Worm (Caenorhabditis elegans) whole organism, young adult: Measurements from ENCODE around the gene spig-1.

ENCODE experiments used
- C17E4.6 ChIP-seq: fragments of 200-800 bp; sonication (Bioruptor generic); IDR thresholded peaks from 2 replicates; pipeline ENCODE4 v1.3.6; 2022; ENCODE audit warnings: missing genetic modification reagents, missing genetic modification characterization, missing compliant biosample characterization
- F37B4.10 ChIP-seq: fragments of 200-800 bp; sonication (Bioruptor generic); IDR thresholded peaks from 2 replicates; pipeline ENCODE4 v1.3.6; 2022; ENCODE audit warnings: missing genetic modification characterization, missing compliant biosample characterization
- F55B11.4 ChIP-seq: sonication (generic microtip); optimal IDR thresholded peaks from 2 replicates; lab custom pipeline; 2016; ENCODE audit warnings: missing compliant biosample characterization, missing genetic modification characterization, borderline replicate concordance; ENCODE audit not compliant: insufficient read depth
- F57C9.4 ChIP-seq: sonication (generic microtip); optimal IDR thresholded peaks from 2 replicates; lab custom pipeline; 2017; ENCODE audit warnings: mild to moderate bottlenecking, missing genetic modification characterization, missing compliant biosample characterization
- K11D2.4 ChIP-seq: fragments of 200-800 bp; sonication (Bioruptor generic); IDR thresholded peaks from 2 replicates; pipeline ENCODE4 v1.3.6; 2022; ENCODE audit warnings: missing genetic modification reagents, missing genetic modification characterization, missing compliant biosample characterization
- Y56A3A.18 ChIP-seq: fragments of 200-800 bp; sonication (Bioruptor generic); IDR thresholded peaks from 2 replicates; pipeline ENCODE4 v1.3.6; 2022; ENCODE audit warnings: missing genetic modification reagents, missing genetic modification characterization, missing compliant biosample characterization
- Y67H2A.10 ChIP-seq: fragments of 200-800 bp; sonication (Bioruptor generic); conservative IDR thresholded peaks from 2 replicates; pipeline ENCODE4 v1.3.6; 2022; ENCODE audit warnings: missing genetic modification reagents, missing genetic modification characterization, missing compliant biosample characterization
- Y95B8A.8 ChIP-seq: fragments of 200-800 bp; sonication (Bioruptor generic); IDR thresholded peaks from 2 replicates; pipeline ENCODE4 v1.3.6; 2022; ENCODE audit warnings: missing genetic modification reagents, missing genetic modification characterization, missing compliant biosample characterization
- akir-1 ChIP-seq: fragments of 200-800 bp; sonication (Bioruptor generic); optimal IDR thresholded peaks from 2 replicates; lab custom pipeline; 2018; ENCODE audit warnings: mild to moderate bottlenecking, missing genetic modification characterization, moderate library complexity, missing compliant biosample characterization
- aptf-2 ChIP-seq: fragments of 200-800 bp; sonication (Bioruptor generic); conservative IDR thresholded peaks from 2 replicates; pipeline ENCODE4 v1.3.6; 2022; ENCODE audit warnings: missing genetic modification reagents, missing genetic modification characterization, missing compliant biosample characterization
- atf-7 ChIP-seq: sonication (generic microtip); optimal IDR thresholded peaks from 2 replicates; lab custom pipeline; 2017; ENCODE audit warnings: mild to moderate bottlenecking, missing genetic modification characterization, missing compliant biosample characterization
- attf-3 ChIP-seq: fragments of 200-800 bp; sonication (Bioruptor generic); conservative IDR thresholded peaks from 2 replicates; pipeline ENCODE4 v1.3.6; 2022; ENCODE audit warnings: missing genetic modification reagents, missing genetic modification characterization, missing compliant biosample characterization
- attf-5 ChIP-seq: fragments of 200-800 bp; sonication (Bioruptor generic); optimal IDR thresholded peaks from 2 replicates; lab custom pipeline; 2018; ENCODE audit warnings: mild to moderate bottlenecking, missing genetic modification characterization, missing compliant biosample characterization
- attf-6 ChIP-seq: fragments of 200-800 bp; sonication (Bioruptor generic); IDR thresholded peaks from 2 replicates; pipeline ENCODE4 v1.3.6; 2022; ENCODE audit warnings: missing genetic modification reagents, missing genetic modification characterization, missing compliant biosample characterization
- bed-2 ChIP-seq: fragments of 200-800 bp; sonication (Bioruptor generic); IDR thresholded peaks from 2 replicates; pipeline ENCODE4 v1.3.6; 2022; ENCODE audit warnings: missing genetic modification reagents, missing genetic modification characterization, missing compliant biosample characterization
- cebp-2 ChIP-seq: fragments of 200-800 bp; sonication (Bioruptor generic); IDR thresholded peaks from 2 replicates; pipeline ENCODE4 v1.3.6; 2022; ENCODE audit warnings: missing genetic modification characterization, missing compliant biosample characterization
- ceh-58 ChIP-seq: fragments of 200-800 bp; sonication (Bioruptor generic); IDR thresholded peaks from 2 replicates; pipeline ENCODE4 v1.3.6; 2022; ENCODE audit warnings: missing genetic modification characterization, missing compliant biosample characterization
- chd-7 ChIP-seq: sonication (generic microtip); optimal IDR thresholded peaks from 2 replicates; lab custom pipeline; 2016; ENCODE audit warnings: mild to moderate bottlenecking, missing genetic modification characterization, moderate library complexity, missing compliant biosample characterization
- die-1 ChIP-seq: sonication (generic microtip); optimal IDR thresholded peaks from 2 replicates; lab custom pipeline; 2016; ENCODE audit warnings: missing genotype, mild to moderate bottlenecking, missing genetic modification characterization, missing compliant biosample characterization
- dox-1 ChIP-seq: fragments of 200-800 bp; sonication (Bioruptor generic); IDR thresholded peaks from 2 replicates; pipeline ENCODE4 v1.3.6; 2022; ENCODE audit warnings: missing genetic modification reagents, missing genetic modification characterization, missing compliant biosample characterization
- dpl-1 ChIP-seq: fragments of 150-350 bp; optimal IDR thresholded peaks from 2 replicates; lab custom pipeline; 2014; ENCODE audit warnings: missing biosample characterization, missing genetic modification reagents, missing genetic modification characterization
- hrde-1 ChIP-seq: sonication (generic microtip); optimal IDR thresholded peaks from 2 replicates; lab custom pipeline; 2016; ENCODE audit warnings: missing genetic modification characterization, mild to moderate bottlenecking, missing compliant biosample characterization, moderate library complexity, missing genotype, missing genetic modification reagents, borderline replicate concordance
- let-607 ChIP-seq, 2 experiments: fragments of 200-800 bp in 1 of 2; sonication (Bioruptor generic) in 1 of 2; sonication (generic microtip) in 1 of 2; optimal IDR thresholded peaks; 2 replicates each; lab custom pipeline; 2016 to 2018; ENCODE audit warnings: mild to moderate bottlenecking in 2 of 2, missing compliant biosample characterization in 2 of 2, missing genetic modification characterization in 2 of 2, moderate library complexity in 2 of 2, missing genotype in 1 of 2
- lin-54 ChIP-seq: fragments of 200-800 bp; sonication (Bioruptor generic); optimal IDR thresholded peaks from 2 replicates; lab custom pipeline; 2018; ENCODE audit warnings: mild to moderate bottlenecking, missing genetic modification characterization, missing compliant biosample characterization
- madf-6 ChIP-seq: fragments of 200-800 bp; sonication (Bioruptor generic); IDR thresholded peaks from 2 replicates; pipeline ENCODE4 v1.3.6; 2022; ENCODE audit warnings: missing genetic modification reagents, missing genetic modification characterization, missing compliant biosample characterization
- mes-4 ChIP-seq: sonication (generic microtip); optimal IDR thresholded peaks from 2 replicates; lab custom pipeline; 2016; ENCODE audit warnings: missing genotype, missing genetic modification characterization, missing compliant biosample characterization
- mxl-1 ChIP-seq: sonication (generic microtip); optimal IDR thresholded peaks from 2 replicates; lab custom pipeline; 2016; ENCODE audit warnings: missing genetic modification characterization, missing compliant biosample characterization
- nfya-2 ChIP-seq: fragments of 200-800 bp; sonication (Bioruptor generic); IDR thresholded peaks from 2 replicates; pipeline ENCODE4 v1.3.6; 2022; ENCODE audit warnings: missing genetic modification reagents, missing genetic modification characterization, missing compliant biosample characterization
- nfyb-1 ChIP-seq: fragments of 200-800 bp; sonication (Bioruptor generic); IDR thresholded peaks from 2 replicates; pipeline ENCODE4 v1.3.6; 2022; ENCODE audit warnings: missing genetic modification reagents, missing genetic modification characterization, missing compliant biosample characterization
- nhr-120 ChIP-seq: fragments of 200-800 bp; sonication (Bioruptor generic); IDR thresholded peaks from 2 replicates; pipeline ENCODE4 v1.3.6; 2022; ENCODE audit warnings: missing genetic modification characterization, missing compliant biosample characterization
- nhr-179 ChIP-seq: sonication (generic microtip); optimal IDR thresholded peaks from 2 replicates; lab custom pipeline; 2016; ENCODE audit warnings: mild to moderate bottlenecking, missing genetic modification characterization, missing compliant biosample characterization
- pbrm-1 ChIP-seq: fragments of 200-800 bp; sonication (Bioruptor generic); IDR thresholded peaks from 2 replicates; pipeline ENCODE4 v1.3.6; 2022; ENCODE audit warnings: missing genetic modification reagents, missing genetic modification characterization, missing compliant biosample characterization
- pha-4 ChIP-seq: fragments of 150-350 bp; sonication (generic microtip); optimal IDR thresholded peaks from 2 replicates; lab custom pipeline; 2014; ENCODE audit warnings: missing biosample characterization, missing genetic modification reagents, missing genetic modification characterization
- rec-8 ChIP-seq, 2 experiments: sonication (generic microtip); optimal IDR thresholded peaks; 2 replicates each; lab custom pipeline; 2016; ENCODE audit warnings: mild to moderate bottlenecking in 2 of 2, missing genetic modification characterization in 2 of 2, missing genetic modification reagents in 2 of 2, missing genotype in 2 of 2, missing biosample characterization in 1 of 2, missing compliant biosample characterization in 1 of 2, moderate library complexity in 1 of 2
- sdz-38 ChIP-seq: sonication (generic microtip); optimal IDR thresholded peaks from 2 replicates; lab custom pipeline; 2016; ENCODE audit warnings: missing genotype, missing genetic modification characterization, missing compliant biosample characterization
- unc-62 ChIP-seq: fragments of 150-350 bp; optimal IDR thresholded peaks from 2 replicates; lab custom pipeline; 2014; ENCODE audit warnings: missing biosample characterization, missing genetic modification reagents, missing genetic modification characterization

spig-1 gene

ce11 chrV:7017059-7017458, 34.5 kb upstream of the spig-1 start, which contains the start of gene srsx-32:
TSS of gene srsx-32 (plus strand) at chrV:7017359.
- no peak for TF ChIP-seq madf-6 (GFP tag; lab: Robert Waterston, UW)
- TF ChIP-seq attf-6 (GFP tag; lab: Robert Waterston, UW), result no peak
- TF ChIP-seq nfyb-1 (GFP tag; lab: Robert Waterston, UW), result no peak
- no peak for TF ChIP-seq mxl-1 (tag; lab: Kevin White, UChicago)
- TF ChIP-seq sdz-38 (tag; lab: Kevin White, UChicago), result no peak
- no peak for TF ChIP-seq lin-54 (GFP tag; lab: Kevin White, UChicago)
- no peak for TF ChIP-seq hrde-1 (tag; lab: Kevin White, UChicago)
- no peak for TF ChIP-seq die-1 (tag; lab: Kevin White, UChicago)
- TF ChIP-seq cebp-2, result no peak
- TF ChIP-seq pha-4 (tag; lab: Kevin White, UChicago), result no peak

ce11 chrV:7021772-7022171, 29.7 kb upstream of the spig-1 start, which contains the start of gene F20A1.4:
TSS of gene F20A1.4 (minus strand) at chrV:7021872.
- no peak for TF ChIP-seq chd-7 (tag; lab: Kevin White, UChicago)
- TF ChIP-seq unc-62 (GFP tag; lab: Kevin White, UChicago), result no peak
- TF ChIP-seq F55B11.4 (tag; lab: Kevin White, UChicago), result no peak
- no peak for TF ChIP-seq pha-4 (tag; lab: Kevin White, UChicago)
- TF ChIP-seq ceh-58 (GFP tag; lab: Robert Waterston, UW), result no peak
- no peak for TF ChIP-seq F37B4.10 (GFP tag; lab: Robert Waterston, UW)
- no peak for TF ChIP-seq Y56A3A.18 (GFP tag; lab: Robert Waterston, UW)
- no peak for TF ChIP-seq aptf-2
- no peak for TF ChIP-seq K11D2.4 (GFP tag; lab: Robert Waterston, UW)
- no peak for TF ChIP-seq pbrm-1 (GFP tag; lab: Robert Waterston, UW)
- TF ChIP-seq, all 124 proteins: peak for 0

- TF ChIP-seq rec-8 (tag; optimal IDR thresholded peaks at IDR 0.05; lab: Kevin White, UChicago), result no peak
- TF ChIP-seq cebp-2, result no peak
- no peak for TF ChIP-seq nhr-179 (tag; lab: Kevin White, UChicago)
- TF ChIP-seq dpl-1, result no peak
- no peak for TF ChIP-seq C17E4.6 (GFP tag; lab: Robert Waterston, UW)
- no peak for TF ChIP-seq Y67H2A.10 (GFP tag; lab: Robert Waterston, UW)
- TF ChIP-seq akir-1, result no peak
- no peak for TF ChIP-seq F57C9.4 (tag; lab: Kevin White, UChicago)
- TF ChIP-seq attf-3 (GFP tag; lab: Robert Waterston, UW), result no peak
- no peak for TF ChIP-seq nfya-2 (GFP tag; lab: Robert Waterston, UW)
- TF ChIP-seq dox-1 (GFP tag; lab: Robert Waterston, UW), result no peak
- TF ChIP-seq let-607 (tag; optimal IDR thresholded peaks at IDR 0.05; lab: Kevin White, UChicago), result no peak
Observed at ce11 chrV:7022981-7023380, 28.5 kb upstream of the spig-1 start.

- TF ChIP-seq sdz-38 (tag; lab: Kevin White, UChicago) (no peak), atf-7 (no peak), bed-2 (GFP tag; lab: Robert Waterston, UW) (no peak), Y95B8A.8 (no peak), nhr-120 (GFP tag; lab: Robert Waterston, UW) (no peak), mes-4 (tag; lab: Kevin White, UChicago) (no peak), attf-5 (GFP tag; lab: Kevin White, UChicago) (no peak)
Observed at ce11 chrV:7027055-7027454, 24.5 kb upstream of the spig-1 start, which contains the start of gene F20A1.6. TSS of gene F20A1.6 (minus strand) at chrV:7027155.
